Fruit fly (Drosophila melanogaster) whole organism: ENCODE results near the gene Myo28B1.

Experiments
- Dll ChIP-seq: fragments of >200 bp; optimal IDR thresholded peaks from 2 replicates; lab custom pipeline; 2017
- pan ChIP-seq: fragments of >200 bp; optimal IDR thresholded peaks from 2 replicates; lab custom pipeline; 2017
- psq ChIP-seq: fragments of >200 bp; optimal IDR thresholded peaks from 2 replicates; lab custom pipeline; 2017
- usp ChIP-seq: fragments of >200 bp; optimal IDR thresholded peaks from 2 replicates; lab custom pipeline; 2017; ENCODE audit warnings: missing biosample characterization, missing genetic modification characterization, mixed read lengths

- TF ChIP-seq Dll, result no peak
- no peak for TF ChIP-seq psq (lab: Kevin White, UChicago)
- TF ChIP-seq usp, result no peak
- TF ChIP-seq pan, result no peak
Observed at dm6 chr2L:7624096-7624843, 41.6 kb upstream of the Myo28B1 start.
